Fruit fly (Drosophila melanogaster) whole organism: ENCODE results near the gene pic.

Source experiments
- CG8478 ChIP-seq: fragments of >200 bp; optimal IDR thresholded peaks from 2 replicates; lab custom pipeline; 2018; ENCODE audit warnings: inconsistent platforms
- Dll ChIP-seq: fragments of >200 bp; optimal IDR thresholded peaks from 2 replicates; lab custom pipeline; 2017
- psq ChIP-seq: fragments of >200 bp; optimal IDR thresholded peaks from 2 replicates; lab custom pipeline; 2017
- usp ChIP-seq: fragments of >200 bp; optimal IDR thresholded peaks from 2 replicates; lab custom pipeline; 2017; ENCODE audit warnings: missing biosample characterization, missing genetic modification characterization, mixed read lengths

DNA sequence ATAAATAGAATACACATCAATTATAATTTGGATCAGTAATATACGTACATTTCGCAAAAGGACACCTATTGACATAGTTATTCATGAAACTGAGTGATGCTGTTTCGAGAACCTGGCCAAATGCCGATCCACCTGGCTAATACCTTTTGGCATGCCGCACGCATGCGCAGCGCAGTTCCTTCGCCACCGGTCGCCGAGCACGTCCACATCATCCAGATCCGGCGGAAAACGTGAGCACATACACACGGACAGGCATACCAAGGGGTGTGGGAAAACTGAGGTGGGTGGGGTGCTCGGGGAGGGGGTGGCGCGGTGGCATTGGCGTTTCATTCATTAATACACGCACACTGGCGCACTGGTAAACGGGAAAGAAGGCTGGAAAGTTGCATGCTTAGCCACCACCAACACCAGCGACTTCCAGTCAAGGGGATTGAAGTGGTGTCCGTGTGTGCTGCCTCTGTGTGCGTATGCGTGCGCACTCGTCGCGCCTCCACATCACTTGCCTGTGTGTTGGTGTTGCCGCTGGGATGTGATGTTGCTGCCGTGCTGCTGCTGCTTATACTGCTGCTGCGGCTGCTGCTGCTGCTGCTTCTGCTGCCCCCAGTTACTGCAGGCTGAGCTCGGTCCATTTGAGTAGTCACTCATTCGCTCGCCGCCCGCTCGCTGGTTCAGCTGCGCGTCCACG is 5.2 kb downstream of the pic start, which contains the start of gene sim:
- TF ChIP-seq psq (no peak), CG8478 (no peak), usp (no peak), Dll (lab: Kevin White, UChicago) (no peak)
